Fruit fly (Drosophila melanogaster): Measurements from ENCODE around the gene Uqcc1.

dm6 chr3L:6961992-6962570 lies 4.2 kb upstream of the Uqcc1 start:
- TF ChIP-seq pan (optimal IDR thresholded peaks at IDR 0.05) (no peak), psq (optimal IDR thresholded peaks at IDR 0.05) (no peak), EcR (GFP tag; optimal IDR thresholded peaks at IDR 0.05) (no peak), usp (GFP tag; optimal IDR thresholded peaks at IDR 0.05) (no peak)

Measured in whole organism.